Worm (Caenorhabditis elegans): ENCODE data around the gene chc-1.

Gene chc-1

ce11 chrIII:10187840-10188239 lies 15.8 kb upstream of the chc-1 start:
- TF ChIP-seq zip-5 (tag; optimal IDR thresholded peaks at IDR 0.05) (no peak), unc-42 (tag; optimal IDR thresholded peaks at IDR 0.05) (peak; percentile 68), hlh-13 (GFP tag; optimal IDR thresholded peaks at IDR 0.05) (no peak), ahr-1 (tag; optimal IDR thresholded peaks at IDR 0.05) (no peak)

ce11 chrIII:10188912-10189311 lies 14.7 kb upstream of the chc-1 start, which contains the start of gene epac-1:
epac-1 (plus strand) TSS chrIII:10189212.
- TF ChIP-seq ceh-6 (GFP tag; optimal IDR thresholded peaks at IDR 0.05): no peak

ce11 chrIII:10194569-10194968 lies 9.1 kb upstream of the chc-1 start:
- TF ChIP-seq nhr-232 (tag; optimal IDR thresholded peaks at IDR 0.05) (no peak), nfya-1 (tag; optimal IDR thresholded peaks at IDR 0.05) (peak; percentile 48), pax-1 (tag; optimal IDR thresholded peaks at IDR 0.05) (no peak), unc-86 (tag; optimal IDR thresholded peaks at IDR 0.05) (no peak)

ce11 chrIII:10195911-10196310 lies 7.7 kb upstream of the chc-1 start:
- no peak for TF ChIP-seq ceh-6 (GFP tag; optimal IDR thresholded peaks at IDR 0.05)
- no peak for TF ChIP-seq hlh-6 (tag; optimal IDR thresholded peaks at IDR 0.05)
- no peak for TF ChIP-seq ceh-34 (tag; optimal IDR thresholded peaks at IDR 0.05)
- TF ChIP-seq ets-4 (tag; optimal IDR thresholded peaks at IDR 0.05): no peak
- TF ChIP-seq hlh-15 (tag; optimal IDR thresholded peaks at IDR 0.05): no peak
- TF ChIP-seq madf-2 (tag; optimal IDR thresholded peaks at IDR 0.05): no peak
- TF ChIP-seq hlh-8 (tag; optimal IDR thresholded peaks at IDR 0.05): no peak
- no peak for TF ChIP-seq ttx-3 (tag; optimal IDR thresholded peaks at IDR 0.05)
- no peak for TF ChIP-seq ceh-24 (tag; optimal IDR thresholded peaks at IDR 0.05)
- no peak for TF ChIP-seq dmd-4 (tag; optimal IDR thresholded peaks at IDR 0.05; ENCODE audit: borderline replicate concordance)
- no peak for TF ChIP-seq ama-1 (optimal IDR thresholded peaks at IDR 0.05)
- no peak for TF ChIP-seq ceh-45 (GFP tag; IDR thresholded peaks at IDR 0.05)
- no peak for TF ChIP-seq nfya-1 (tag; optimal IDR thresholded peaks at IDR 0.05)
- TF ChIP-seq odd-2 (tag; optimal IDR thresholded peaks at IDR 0.05): no peak
- TF ChIP-seq tbx-2 (tag; optimal IDR thresholded peaks at IDR 0.05): no peak

- no peak for TF ChIP-seq ama-1 (optimal IDR thresholded peaks at IDR 0.05)
- TF ChIP-seq elt-2 (tag; optimal IDR thresholded peaks at IDR 0.05): peak; percentile 82
- TF ChIP-seq ets-4 (tag; optimal IDR thresholded peaks at IDR 0.05): no peak
- TF ChIP-seq pag-3 (tag; optimal IDR thresholded peaks at IDR 0.05; ENCODE audit: borderline replicate concordance): no peak
Measured at ce11 chrIII:10196796-10197195, 6.8 kb upstream of the chc-1 start.

- no peak for TF ChIP-seq hlh-15 (tag; optimal IDR thresholded peaks at IDR 0.05)
- TF ChIP-seq fax-1 (tag; optimal IDR thresholded peaks at IDR 0.05): no peak
- no peak for TF ChIP-seq K02D7.2 (tag; optimal IDR thresholded peaks at IDR 0.05)
- TF ChIP-seq pha-4 (tag; optimal IDR thresholded peaks at IDR 0.05): no peak
Measured at ce11 chrIII:10197416-10197815, 6.2 kb upstream of the chc-1 start, which contains the start of gene dod-6. dod-6 (plus strand) TSS chrIII:10197716.

ce11 chrIII:10199052-10199451 lies 4.6 kb upstream of the chc-1 start, which contains the start of gene T20G5.8:
T20G5.8 (plus strand) TSS chrIII:10199352.
- no peak for TF ChIP-seq gmeb-2 (tag; optimal IDR thresholded peaks at IDR 0.05)
- no peak for TF ChIP-seq pqm-1 (tag; optimal IDR thresholded peaks at IDR 0.05)
- TF ChIP-seq ceh-6 (GFP tag; optimal IDR thresholded peaks at IDR 0.05): no peak
- no peak for TF ChIP-seq hlh-6 (tag; optimal IDR thresholded peaks at IDR 0.05)
- no peak for TF ChIP-seq madf-2 (tag; optimal IDR thresholded peaks at IDR 0.05)

- TF ChIP-seq fkh-6 (tag; optimal IDR thresholded peaks at IDR 0.05): no peak
- no peak for TF ChIP-seq tbx-2 (tag; optimal IDR thresholded peaks at IDR 0.05)
- TF ChIP-seq fkh-10 (GFP tag; optimal IDR thresholded peaks at IDR 0.05): no peak
- TF ChIP-seq tbx-7 (tag; optimal IDR thresholded peaks at IDR 0.05): no peak
- no peak for TF ChIP-seq sox-2 (GFP tag; IDR thresholded peaks at IDR 0.05)
- no peak for TF ChIP-seq elt-4 (tag; optimal IDR thresholded peaks at IDR 0.05)
- no peak for TF ChIP-seq sox-4 (tag; optimal IDR thresholded peaks at IDR 0.05)
- no peak for TF ChIP-seq ama-1 (optimal IDR thresholded peaks at IDR 0.05)
- no peak for TF ChIP-seq ceh-6 (GFP tag; optimal IDR thresholded peaks at IDR 0.05)
- no peak for TF ChIP-seq ceh-22 (tag; optimal IDR thresholded peaks at IDR 0.05)
- TF ChIP-seq zip-5 (tag; optimal IDR thresholded peaks at IDR 0.05): no peak
- TF ChIP-seq ceh-2 (tag; optimal IDR thresholded peaks at IDR 0.05): no peak
Measured at ce11 chrIII:10201235-10201634, 2.4 kb upstream of the chc-1 start, which contains the start of the genes T20G5.13 and T20G5.12. T20G5.13 (minus strand) TSS chrIII:10201335. T20G5.12 (plus strand) TSS chrIII:10201604.
